Comparison of ENCODE assay signal across 4 worm cellular contexts in the genomic region with DNA sequence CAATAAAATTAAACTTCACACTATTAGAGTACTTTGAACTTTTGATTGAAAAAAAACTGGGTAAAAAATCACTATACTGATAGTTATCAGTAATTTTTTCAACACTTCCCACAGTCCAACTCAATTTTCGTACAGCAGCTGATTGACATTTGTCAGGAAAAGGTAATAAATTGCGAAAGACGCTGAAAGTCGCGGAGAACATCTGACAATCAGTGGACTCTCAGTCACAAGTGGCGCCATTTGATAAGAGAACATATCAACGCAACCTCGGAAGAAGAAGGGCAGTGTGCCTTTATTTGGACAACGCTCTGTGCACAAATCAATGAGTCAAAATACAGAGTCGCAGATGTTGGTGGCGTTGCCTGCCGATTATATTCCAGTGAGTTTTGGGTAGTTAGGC.
A peak's percentile ranks its signal among the peaks of the same experiment; 100 is the strongest.
TF ChIP-seq lines count a peak whose summit lies in the region.

C52B11.5 (plus strand) TSS at position 250 of the 400 bp plus-strand sequence.

TF ChIP-seq in whole organism, L2 larva, 48 proteins besides CTCF, POLR2A, EP300 and RAD21 (continued from another document):
- TF ChIP-seq fos-1 (tag; optimal IDR thresholded peaks at IDR 0.05; lab: Kevin White, UChicago) = peak; percentile 85
- TF ChIP-seq ceh-82 (tag; optimal IDR thresholded peaks at IDR 0.05; lab: Kevin White, UChicago) = no peak
- no peak for TF ChIP-seq lin-13 (GFP tag; optimal IDR thresholded peaks at IDR 0.05; lab: Kevin White, UChicago)
- no peak for TF ChIP-seq elt-1 (tag; optimal IDR thresholded peaks at IDR 0.05; lab: Kevin White, UChicago)
- no peak for TF ChIP-seq elt-3 (tag; optimal IDR thresholded peaks at IDR 0.05; lab: Kevin White, UChicago)
- peak; percentile 5 for TF ChIP-seq F13H6.1 (tag; optimal IDR thresholded peaks at IDR 0.05; lab: Kevin White, UChicago)
- TF ChIP-seq gmeb-1 (tag; optimal IDR thresholded peaks at IDR 0.05; lab: Kevin White, UChicago) = peak; percentile 2
- no peak for TF ChIP-seq alr-1 (tag; optimal IDR thresholded peaks at IDR 0.05; lab: Kevin White, UChicago)
- TF ChIP-seq nhr-129 (tag; optimal IDR thresholded peaks at IDR 0.05; lab: Kevin White, UChicago) = no peak

TF ChIP-seq in whole organism, L3 larva, 47 proteins besides CTCF, POLR2A, EP300 and RAD21 (continued from another document):
- TF ChIP-seq R02D3.7 (tag; optimal IDR thresholded peaks at IDR 0.05; lab: Kevin White, UChicago) = no peak
- TF ChIP-seq nhr-67 (tag; optimal IDR thresholded peaks at IDR 0.05; lab: Kevin White, UChicago) = no peak
- TF ChIP-seq elt-2 (tag; optimal IDR thresholded peaks at IDR 0.05; lab: Kevin White, UChicago) = peak; percentile 97
- TF ChIP-seq nhr-25 (tag; optimal IDR thresholded peaks at IDR 0.05; lab: Kevin White, UChicago) = no peak
- TF ChIP-seq pha-4 (tag; optimal IDR thresholded peaks at IDR 0.05; lab: Kevin White, UChicago) = peak; percentile 58
- TF ChIP-seq hmg-11 (tag; optimal IDR thresholded peaks at IDR 0.05; lab: Kevin White, UChicago) = no peak

TF ChIP-seq in whole organism, L4 larva, 104 proteins besides CTCF, POLR2A, EP300 and RAD21 (continued from another document and continues in another):
- TF ChIP-seq lsy-2 (tag; optimal IDR thresholded peaks at IDR 0.05; lab: Kevin White, UChicago) = no peak
- peak in 1 of 2 experiments; percentile 35 for TF ChIP-seq daf-16 (GFP tag; optimal IDR thresholded peaks at IDR 0.05; lab: Kevin White, UChicago)
- TF ChIP-seq daf-16 (tag; optimal IDR thresholded peaks at IDR 0.05; lab: Kevin White, UChicago) = peak; percentile 87
- peak; percentile 81 for TF ChIP-seq tra-1 (GFP tag; IDR thresholded peaks at IDR 0.05; lab: Robert Waterston, UW)
- TF ChIP-seq daf-8 (GFP tag; IDR thresholded peaks at IDR 0.05; lab: Robert Waterston, UW) = no peak
- TF ChIP-seq zfp-3 (GFP tag; conservative IDR thresholded peaks at IDR 0.05; lab: Robert Waterston, UW) = no peak
- no peak for TF ChIP-seq attf-4 (tag; optimal IDR thresholded peaks at IDR 0.05; lab: Kevin White, UChicago)
- no peak for TF ChIP-seq F10B5.3 (tag; optimal IDR thresholded peaks at IDR 0.05; lab: Kevin White, UChicago)
- peak; percentile 82 for TF ChIP-seq nhr-41 (GFP tag; IDR thresholded peaks at IDR 0.05; lab: Robert Waterston, UW)
- TF ChIP-seq nhr-48 (tag; optimal IDR thresholded peaks at IDR 0.05; lab: Kevin White, UChicago) = peak; percentile 83
- TF ChIP-seq madf-5 (GFP tag; IDR thresholded peaks at IDR 0.05; lab: Robert Waterston, UW) = no peak
- TF ChIP-seq spr-1 (tag; optimal IDR thresholded peaks at IDR 0.05; lab: Kevin White, UChicago) = no peak
- peak; percentile 88; the same call in 1 of the 2 replicates for TF ChIP-seq lin-1 (GFP tag; IDR thresholded peaks at IDR 0.05; lab: Robert Waterston, UW)
- no peak for TF ChIP-seq unc-62 (GFP tag; optimal IDR thresholded peaks at IDR 0.05 in 1 of 2; lab: Kevin White, UChicago)
- TF ChIP-seq unc-62 (tag; optimal IDR thresholded peaks at IDR 0.05; lab: Kevin White, UChicago) = no peak
- TF ChIP-seq nhr-76 (tag; optimal IDR thresholded peaks at IDR 0.05; lab: Kevin White, UChicago) = no peak
- no peak for TF ChIP-seq aly-2 (tag; optimal IDR thresholded peaks at IDR 0.05; lab: Kevin White, UChicago)
- TF ChIP-seq unc-39 (tag; optimal IDR thresholded peaks at IDR 0.05; lab: Kevin White, UChicago) = no peak
- TF ChIP-seq aha-1 (tag; lab: Kevin White, UChicago) = no peak
- no peak for TF ChIP-seq tag-97 (GFP tag; IDR thresholded peaks at IDR 0.05; lab: Robert Waterston, UW)
- TF ChIP-seq lin-15B (tag; optimal IDR thresholded peaks at IDR 0.05; lab: Kevin White, UChicago) = no peak
- peak; percentile 95 for TF ChIP-seq dmd-6 (GFP tag; IDR thresholded peaks at IDR 0.05; lab: Robert Waterston, UW)
- no peak for TF ChIP-seq egl-43 (GFP tag; IDR thresholded peaks at IDR 0.05; lab: Robert Waterston, UW)
- TF ChIP-seq T26A8.4 (GFP tag; IDR thresholded peaks at IDR 0.05; lab: Robert Waterston, UW) = no peak
- TF ChIP-seq ZK546.5 (tag; optimal IDR thresholded peaks at IDR 0.05; lab: Kevin White, UChicago) = no peak
- TF ChIP-seq F44E2.7 (GFP tag; IDR thresholded peaks at IDR 0.05; lab: Robert Waterston, UW) = no peak
- TF ChIP-seq lim-7 (GFP tag; IDR thresholded peaks at IDR 0.05; lab: Robert Waterston, UW) = no peak
- TF ChIP-seq Y48G9A.11 (GFP tag; IDR thresholded peaks at IDR 0.05; lab: Robert Waterston, UW) = no peak
- no peak for TF ChIP-seq snpc-1.2 (GFP tag; IDR thresholded peaks at IDR 0.05; lab: Robert Waterston, UW)
- TF ChIP-seq nhr-28 (tag; optimal IDR thresholded peaks at IDR 0.05; lab: Kevin White, UChicago) = peak; percentile 80
- TF ChIP-seq mes-2 (tag; optimal IDR thresholded peaks at IDR 0.05; lab: Kevin White, UChicago; ENCODE audit: poor library complexity, severe bottlenecking) = no peak
- TF ChIP-seq zip-2 (tag; optimal IDR thresholded peaks at IDR 0.05; lab: Kevin White, UChicago) = no peak
- TF ChIP-seq madf-9 (GFP tag; conservative IDR thresholded peaks at IDR 0.05; lab: Robert Waterston, UW) = no peak
- TF ChIP-seq nhr-77 (tag; optimal IDR thresholded peaks at IDR 0.05; lab: Kevin White, UChicago) = peak; percentile 79
- no peak for TF ChIP-seq nhr-11 (tag; optimal IDR thresholded peaks at IDR 0.05; lab: Kevin White, UChicago)
- no peak for TF ChIP-seq Y5F2A.4 (GFP tag; optimal IDR thresholded peaks at IDR 0.05; lab: Kevin White, UChicago)
- TF ChIP-seq zag-1 (tag; optimal IDR thresholded peaks at IDR 0.05; lab: Kevin White, UChicago) = no peak
- no peak for TF ChIP-seq R02D3.7 (tag; optimal IDR thresholded peaks at IDR 0.05; lab: Kevin White, UChicago)
- no peak for TF ChIP-seq ceh-28 (tag; optimal IDR thresholded peaks at IDR 0.05; lab: Kevin White, UChicago)
- TF ChIP-seq Y75B8A.6 (GFP tag; IDR thresholded peaks at IDR 0.05; lab: Robert Waterston, UW) = no peak
- no peak for TF ChIP-seq fkh-10 (GFP tag; optimal IDR thresholded peaks at IDR 0.05; lab: Kevin White, UChicago)
- TF ChIP-seq fos-1 (tag; optimal IDR thresholded peaks at IDR 0.05; lab: Kevin White, UChicago) = no peak
- TF ChIP-seq pqm-1 (tag; optimal IDR thresholded peaks at IDR 0.05; lab: Kevin White, UChicago) = peak; percentile 99
- TF ChIP-seq php-3 (GFP tag; IDR thresholded peaks at IDR 0.05; lab: Robert Waterston, UW) = peak; percentile 96
- TF ChIP-seq pha-4 (GFP tag; IDR thresholded peaks at IDR 0.05; lab: Robert Waterston, UW) = no peak
- no peak for TF ChIP-seq pha-4 (tag; optimal IDR thresholded peaks at IDR 0.05; lab: Kevin White, UChicago)
- no peak for TF ChIP-seq ctbp-1 (GFP tag; IDR thresholded peaks at IDR 0.05; lab: Robert Waterston, UW)
- TF ChIP-seq gei-8 (GFP tag; optimal IDR thresholded peaks at IDR 0.05; lab: Kevin White, UChicago) = no peak
- no peak for TF ChIP-seq zfp-2 (tag; optimal IDR thresholded peaks at IDR 0.05; lab: Kevin White, UChicago)
- TF ChIP-seq snpc-4 (tag; optimal IDR thresholded peaks at IDR 0.05; lab: Kevin White, UChicago) = no peak
- peak; percentile 49 for TF ChIP-seq nhr-10 (tag; optimal IDR thresholded peaks at IDR 0.05; lab: Kevin White, UChicago)
- no peak for TF ChIP-seq D1046.2 (GFP tag; IDR thresholded peaks at IDR 0.05; lab: Robert Waterston, UW)
- no peak for TF ChIP-seq cey-2 (tag; optimal IDR thresholded peaks at IDR 0.05; lab: Kevin White, UChicago; ENCODE audit: borderline replicate concordance, insufficient read depth)
- TF ChIP-seq mep-1 (tag; optimal IDR thresholded peaks at IDR 0.05; lab: Kevin White, UChicago) = peak; percentile 57
- no peak for TF ChIP-seq F26F4.8 (GFP tag; conservative IDR thresholded peaks at IDR 0.05; lab: Robert Waterston, UW)
- peak; percentile 90 for TF ChIP-seq dve-1 (tag; optimal IDR thresholded peaks at IDR 0.05; lab: Kevin White, UChicago; ENCODE audit: insufficient read depth)
- no peak for TF ChIP-seq unc-130 (GFP tag; optimal IDR thresholded peaks at IDR 0.05; lab: Kevin White, UChicago)
- TF ChIP-seq spr-3 (GFP tag; optimal IDR thresholded peaks at IDR 0.05; lab: Kevin White, UChicago) = no peak
- no peak for TF ChIP-seq ztf-7 (tag; optimal IDR thresholded peaks at IDR 0.05; lab: Kevin White, UChicago)
- no peak for TF ChIP-seq ama-1 (optimal IDR thresholded peaks at IDR 0.05; lab: Kevin White, UChicago)

TF ChIP-seq in whole organism, young adult, 124 proteins besides CTCF, POLR2A, EP300 and RAD21 (continued from another document):
- TF ChIP-seq let-607 (tag; optimal IDR thresholded peaks at IDR 0.05; lab: Kevin White, UChicago) = peak; percentile 61 to 77
- TF ChIP-seq tbp1 (GFP tag; optimal IDR thresholded peaks at IDR 0.05; lab: Kevin White, UChicago) = peak; percentile 44
- TF ChIP-seq K12H6.12 (tag; optimal IDR thresholded peaks at IDR 0.05; lab: Kevin White, UChicago) = no peak
- peak; percentile 19 for TF ChIP-seq F23B12.7 (tag; optimal IDR thresholded peaks at IDR 0.05; lab: Kevin White, UChicago; ENCODE audit: insufficient read depth)
- TF ChIP-seq egrh-3 (GFP tag; IDR thresholded peaks at IDR 0.05; lab: Robert Waterston, UW) = no peak
- no peak for TF ChIP-seq Y53G8AR.9 (GFP tag; conservative IDR thresholded peaks at IDR 0.05; lab: Robert Waterston, UW)
- peak; percentile 70 for TF ChIP-seq pha-4 (tag; optimal IDR thresholded peaks at IDR 0.05; lab: Kevin White, UChicago)
- no peak for TF ChIP-seq ztf-18 (tag; optimal IDR thresholded peaks at IDR 0.05; lab: Kevin White, UChicago)
- TF ChIP-seq K11D2.4 (GFP tag; IDR thresholded peaks at IDR 0.05; lab: Robert Waterston, UW) = 0 out of 2 replicates have a peak, but pooled peaks have one; percentile 13
